Worm (Caenorhabditis elegans) whole organism, early embryonic: ENCODE results near the gene pigx-1.

ENCODE experiments used
- aly-1 ChIP-seq: sonication (generic microtip); optimal IDR thresholded peaks from 2 replicates; lab custom pipeline; 2016; ENCODE audit warnings: missing genetic modification characterization, missing compliant biosample characterization
- ama-1 ChIP-seq: fragments of 150-350 bp; optimal IDR thresholded peaks from 2 replicates; lab custom pipeline; 2014
- ets-7 ChIP-seq: sonication (generic microtip); optimal IDR thresholded peaks from 2 replicates; lab custom pipeline; 2016; ENCODE audit warnings: missing genotype, missing genetic modification characterization, missing compliant biosample characterization
- flt-1 ChIP-seq: fragments of 200-800 bp; sonication (Bioruptor generic); IDR thresholded peaks from 2 replicates; pipeline ENCODE4 v1.3.6; 2022; ENCODE audit warnings: missing genetic modification characterization, missing compliant biosample characterization
- scrt-1 ChIP-seq: fragments of 200-800 bp; sonication (Bioruptor generic); IDR thresholded peaks from 2 replicates; pipeline ENCODE4 v1.3.6; 2022; ENCODE audit warnings: missing genetic modification characterization, missing compliant biosample characterization
- tbx-11 ChIP-seq: fragments of 200-800 bp; sonication (Bioruptor generic); IDR thresholded peaks from 2 replicates; pipeline ENCODE4 v1.3.6; 2022; ENCODE audit warnings: missing genetic modification characterization, missing compliant biosample characterization
- tbx-37 ChIP-seq: fragments of 200-800 bp; sonication (Bioruptor generic); conservative IDR thresholded peaks from 2 replicates; pipeline ENCODE4 v1.3.6; 2022; ENCODE audit warnings: missing genetic modification reagents, missing genetic modification characterization, missing compliant biosample characterization

DNA sequence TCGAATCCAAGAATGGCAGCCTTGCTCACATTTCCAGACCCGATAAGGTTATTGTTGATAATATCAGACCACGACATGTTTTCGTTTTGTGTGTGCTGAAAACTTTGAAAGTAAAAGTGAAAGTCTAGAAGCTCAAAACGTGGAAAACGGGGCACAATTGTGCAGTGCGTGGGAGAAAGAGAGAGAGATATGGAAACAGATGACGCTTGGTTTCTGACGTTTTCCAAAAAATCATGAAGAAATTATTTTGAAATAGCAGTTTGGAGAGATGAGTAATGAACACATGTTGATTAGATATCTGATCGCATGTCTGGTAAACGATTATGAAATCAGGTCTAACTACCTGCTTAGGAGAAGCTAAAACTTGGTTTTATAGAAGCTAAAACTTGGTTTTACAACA lies 16.3 kb downstream of the pigx-1 start, which contains the start of gene pfn-3:
- TF ChIP-seq ama-1 (lab: Kevin White, UChicago) (no peak), aly-1 (tag; lab: Kevin White, UChicago) (no peak), scrt-1 (GFP tag; lab: Robert Waterston, UW) (no peak), flt-1 (GFP tag; lab: Robert Waterston, UW) (no peak), tbx-37 (GFP tag; lab: Robert Waterston, UW) (no peak), ets-7 (no peak), tbx-11 (GFP tag; lab: Robert Waterston, UW) (no peak)
